Comparison of ENCODE assay signal across 1 fruit fly cellular context in the genomic region with DNA sequence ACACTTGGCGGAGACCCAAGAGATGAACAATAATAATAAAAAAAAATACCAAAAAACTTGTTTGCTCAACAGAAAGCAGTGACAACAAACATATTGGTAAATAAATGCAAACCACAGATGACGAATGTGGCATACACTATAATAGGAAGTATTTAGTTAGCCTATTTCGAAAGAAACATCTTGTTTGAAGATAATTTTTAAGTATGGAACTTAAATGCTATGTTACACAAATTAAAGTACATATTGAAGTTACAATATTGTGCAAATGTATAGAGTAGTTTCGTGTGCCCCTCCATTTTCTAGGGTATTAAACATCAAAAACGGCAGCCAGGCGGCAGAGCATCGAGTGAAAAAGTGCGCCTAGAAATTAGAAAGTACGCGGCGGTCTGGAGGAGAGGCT.
TF ChIP-seq lines count a peak whose summit lies in the region.

No protein-coding gene starts in this region.

TF ChIP-seq in whole organism, embryonic, 481 proteins besides CTCF, POLR2A, EP300 and RAD21 (continued from another document and continues in another):
- TF ChIP-seq CG13775 (GFP tag; optimal IDR thresholded peaks at IDR 0.05; lab: Kevin White, UChicago) (no peak), br (optimal IDR thresholded peaks at IDR 0.05; lab: Kevin White, UChicago) (no peak), caup (GFP tag; optimal IDR thresholded peaks at IDR 0.05; lab: Kevin White, UChicago; ENCODE audit: severe bottlenecking) (no peak), bigmax (GFP tag; optimal IDR thresholded peaks at IDR 0.05; lab: Kevin White, UChicago) (no peak), CG13296 (GFP tag; optimal IDR thresholded peaks at IDR 0.05; lab: Kevin White, UChicago) (peak; percentile 5), Atf6 (GFP tag; IDR thresholded peaks at IDR 0.05; lab: Robert Waterston, UW) (no peak), Fer3 (tag; optimal IDR thresholded peaks at IDR 0.05; lab: Kevin White, UChicago) (peak; percentile 33), Asciz (GFP tag; optimal IDR thresholded peaks at IDR 0.05; lab: Kevin White, UChicago) (peak; percentile 88), HLH3B (GFP tag; IDR thresholded peaks at IDR 0.05; lab: Robert Waterston, UW) (peak; percentile 61), cato (GFP tag; optimal IDR thresholded peaks at IDR 0.05; lab: Kevin White, UChicago; ENCODE audit: borderline replicate concordance) (no peak), HLH4C (GFP tag; IDR thresholded peaks at IDR 0.05; lab: Robert Waterston, UW; ENCODE audit: partially characterized antibody) (no peak), zen (tag; optimal IDR thresholded peaks at IDR 0.05; lab: Kevin White, UChicago) (no peak), C15 (GFP tag; IDR thresholded peaks at IDR 0.05; lab: Robert Waterston, UW) (no peak), aop (GFP tag; IDR thresholded peaks at IDR 0.05; lab: Robert Waterston, UW) (no peak), CG17612 (GFP tag; IDR thresholded peaks at IDR 0.05; lab: Robert Waterston, UW) (no peak), scrt (GFP tag; optimal IDR thresholded peaks at IDR 0.05; lab: Kevin White, UChicago) (no peak), run (tag; optimal IDR thresholded peaks at IDR 0.05; lab: Kevin White, UChicago) (peak; percentile 56), ems (GFP tag; optimal IDR thresholded peaks at IDR 0.05; lab: Kevin White, UChicago) (peak; percentile 14), NK7.1 (GFP tag; optimal IDR thresholded peaks at IDR 0.05; lab: Kevin White, UChicago) (no peak), CG8944 (GFP tag; optimal IDR thresholded peaks at IDR 0.05; lab: Kevin White, UChicago) (no peak), Max (GFP tag; optimal IDR thresholded peaks at IDR 0.05; lab: Kevin White, UChicago) (no peak), CG5180 (GFP tag; optimal IDR thresholded peaks at IDR 0.05; lab: Kevin White, UChicago) (peak; percentile 47), NFAT (GFP tag; IDR thresholded peaks at IDR 0.05; lab: Robert Waterston, UW) (no peak), CG9215 (GFP tag; IDR thresholded peaks at IDR 0.05; lab: Robert Waterston, UW) (no peak), CG11085 (GFP tag; IDR thresholded peaks at IDR 0.05; lab: Robert Waterston, UW) (no peak), unpg (GFP tag; optimal IDR thresholded peaks at IDR 0.05; lab: Kevin White, UChicago) (peak; percentile 69), CG7839 (tag; optimal IDR thresholded peaks at IDR 0.05; lab: Kevin White, UChicago) (peak; percentile 54), CG2129 (GFP tag; IDR thresholded peaks at IDR 0.05; lab: Robert Waterston, UW; ENCODE audit: partially characterized antibody) (no peak), CG12391 (tag; optimal IDR thresholded peaks at IDR 0.05; lab: Kevin White, UChicago) (peak; percentile 53), CG14441 (GFP tag; IDR thresholded peaks at IDR 0.05; lab: Robert Waterston, UW) (no peak), Atf-2 (GFP tag; optimal IDR thresholded peaks at IDR 0.05; lab: Kevin White, UChicago) (no peak), CG1529 (GFP tag; optimal IDR thresholded peaks at IDR 0.05; lab: Kevin White, UChicago) (peak; percentile 69), maf-S (GFP tag; optimal IDR thresholded peaks at IDR 0.05; lab: Kevin White, UChicago) (no peak), CG3281 (GFP tag; optimal IDR thresholded peaks at IDR 0.05; lab: Kevin White, UChicago) (no peak), pb (GFP tag; optimal IDR thresholded peaks at IDR 0.05; lab: Kevin White, UChicago) (no peak), CG13624 (GFP tag; optimal IDR thresholded peaks at IDR 0.05; lab: Kevin White, UChicago) (no peak), CG15696 (tag; optimal IDR thresholded peaks at IDR 0.05; lab: Kevin White, UChicago) (no peak), seq (GFP tag; IDR thresholded peaks at IDR 0.05; lab: Robert Waterston, UW) (0 out of 2 replicates have a peak, but pooled peaks have one; percentile 20), CG7786 (GFP tag; optimal IDR thresholded peaks at IDR 0.05; lab: Kevin White, UChicago) (no peak), al (GFP tag; IDR thresholded peaks at IDR 0.05; lab: Robert Waterston, UW) (no peak), CG6683 (GFP tag; optimal IDR thresholded peaks at IDR 0.05; lab: Kevin White, UChicago) (no peak), Abd-B (GFP tag; optimal IDR thresholded peaks at IDR 0.05; lab: Kevin White, UChicago) (peak; percentile 48), jigr1 (GFP tag; IDR thresholded peaks at IDR 0.05; lab: Robert Waterston, UW) (no peak), klu (GFP tag; IDR thresholded peaks at IDR 0.05; lab: Robert Waterston, UW) (no peak), odd (GFP tag; optimal IDR thresholded peaks at IDR 0.05; lab: Kevin White, UChicago) (peak; percentile 51), CG4328 (GFP tag; optimal IDR thresholded peaks at IDR 0.05; lab: Kevin White, UChicago) (no peak), Oli (tag; optimal IDR thresholded peaks at IDR 0.05; lab: Kevin White, UChicago) (peak; percentile 63), abd-A (tag; optimal IDR thresholded peaks at IDR 0.05; lab: Kevin White, UChicago) (no peak), Ptx1 (GFP tag; IDR thresholded peaks at IDR 0.05; lab: Robert Waterston, UW) (peak; percentile 68), gt (GFP tag; IDR thresholded peaks at IDR 0.05; lab: Robert Waterston, UW) (no peak), D19A (tag; optimal IDR thresholded peaks at IDR 0.05; lab: Kevin White, UChicago) (peak; percentile 87), Rx (GFP tag; IDR thresholded peaks at IDR 0.05; lab: Robert Waterston, UW) (no peak), CG10267 (tag; optimal IDR thresholded peaks at IDR 0.05; lab: Kevin White, UChicago) (peak; percentile 30), slbo (GFP tag; IDR thresholded peaks at IDR 0.05; lab: Robert Waterston, UW) (no peak), PHDP (tag; optimal IDR thresholded peaks at IDR 0.05; lab: Kevin White, UChicago) (peak; percentile 76), her (GFP tag; optimal IDR thresholded peaks at IDR 0.05; lab: Kevin White, UChicago) (no peak), CG6654 (GFP tag; optimal IDR thresholded peaks at IDR 0.05; lab: Kevin White, UChicago) (no peak), knrl (GFP tag; IDR thresholded peaks at IDR 0.05; lab: Robert Waterston, UW; ENCODE audit: partially characterized antibody) (no peak), sob (GFP tag; IDR thresholded peaks at IDR 0.05; lab: Robert Waterston, UW) (no peak), Stat92E (GFP tag; optimal IDR thresholded peaks at IDR 0.05; lab: Kevin White, UChicago) (no peak), lov (optimal IDR thresholded peaks at IDR 0.05; lab: Kevin White, UChicago) (no peak), lov (GFP tag; IDR thresholded peaks at IDR 0.05; lab: Robert Waterston, UW) (no peak), Opbp (GFP tag; IDR thresholded peaks at IDR 0.05; lab: Robert Waterston, UW; ENCODE audit: partially characterized antibody) (no peak), Sry-β (GFP tag; optimal IDR thresholded peaks at IDR 0.05; lab: Kevin White, UChicago) (no peak), Hmr (GFP tag; optimal IDR thresholded peaks at IDR 0.05; lab: Kevin White, UChicago) (peak; percentile 4), gsb (GFP tag; IDR thresholded peaks at IDR 0.05; lab: Robert Waterston, UW) (no peak), Nf-YC (tag; optimal IDR thresholded peaks at IDR 0.05; lab: Kevin White, UChicago) (no peak), wdn (GFP tag; IDR thresholded peaks at IDR 0.05; lab: Robert Waterston, UW) (no peak), CG10366 (GFP tag; IDR thresholded peaks at IDR 0.05; lab: Robert Waterston, UW) (peak; percentile 40; the same call in 1 of the 2 replicates), psq (GFP tag; optimal IDR thresholded peaks at IDR 0.05; lab: Kevin White, UChicago) (no peak), CG42726 (GFP tag; IDR thresholded peaks at IDR 0.05; lab: Robert Waterston, UW; ENCODE audit: partially characterized antibody) (no peak), disco-r (GFP tag; optimal IDR thresholded peaks at IDR 0.05; lab: Kevin White, UChicago) (no peak), chn (GFP tag; optimal IDR thresholded peaks at IDR 0.05; lab: Kevin White, UChicago) (no peak), crp (GFP tag; optimal IDR thresholded peaks at IDR 0.05; lab: Kevin White, UChicago) (no peak), ERR (GFP tag; optimal IDR thresholded peaks at IDR 0.05; lab: Kevin White, UChicago) (no peak), CG12744 (GFP tag; optimal IDR thresholded peaks at IDR 0.05; lab: Kevin White, UChicago) (no peak), CG3995 (GFP tag; optimal IDR thresholded peaks at IDR 0.05; lab: Kevin White, UChicago) (no peak), onecut (GFP tag; IDR thresholded peaks at IDR 0.05; lab: Robert Waterston, UW) (peak; percentile 25; the same call in 1 of the 2 replicates), vnd (GFP tag; IDR thresholded peaks at IDR 0.05; lab: Robert Waterston, UW; ENCODE audit: partially characterized antibody) (no peak), CG3726 (GFP tag; IDR thresholded peaks at IDR 0.05; lab: Robert Waterston, UW) (no peak), CG17912 (GFP tag; optimal IDR thresholded peaks at IDR 0.05; lab: Kevin White, UChicago) (no peak), prd (optimal IDR thresholded peaks at IDR 0.05; lab: Kevin White, UChicago) (no peak), prd (GFP tag; IDR thresholded peaks at IDR 0.05; lab: Robert Waterston, UW) (peak; percentile 47; the same call in 2 of the 3 replicates), CG14050 (GFP tag; IDR thresholded peaks at IDR 0.05; lab: Robert Waterston, UW) (0 out of 3 replicates have a peak, but pooled peaks have one; percentile 21), MTF-1 (GFP tag; optimal IDR thresholded peaks at IDR 0.05; lab: Kevin White, UChicago; ENCODE audit: borderline replicate concordance) (no peak), Myb (GFP tag; optimal IDR thresholded peaks at IDR 0.05; lab: Kevin White, UChicago) (no peak), CG31365 (tag; optimal IDR thresholded peaks at IDR 0.05; lab: Kevin White, UChicago) (no peak), HLHmδ (GFP tag; optimal IDR thresholded peaks at IDR 0.05; lab: Kevin White, UChicago) (no peak), pnt (GFP tag; optimal IDR thresholded peaks at IDR 0.05; lab: Kevin White, UChicago) (no peak), stc (GFP tag; IDR thresholded peaks at IDR 0.05; lab: Robert Waterston, UW) (peak; percentile 67), fd102C (GFP tag; optimal IDR thresholded peaks at IDR 0.05; lab: Kevin White, UChicago) (no peak), jing (GFP tag; optimal IDR thresholded peaks at IDR 0.05; lab: Kevin White, UChicago) (peak; percentile 31), ro (GFP tag; IDR thresholded peaks at IDR 0.05; lab: Robert Waterston, UW) (no peak), oc (tag; optimal IDR thresholded peaks at IDR 0.05; lab: Kevin White, UChicago) (peak; percentile 62), CG32767 (GFP tag; IDR thresholded peaks at IDR 0.05; lab: Robert Waterston, UW) (0 out of 2 replicates have a peak, but pooled peaks have one; percentile 13), CG17186 (GFP tag; optimal IDR thresholded peaks at IDR 0.05; lab: Kevin White, UChicago) (peak; percentile 2), zf30C (GFP tag; optimal IDR thresholded peaks at IDR 0.05; lab: Kevin White, UChicago) (no peak), pros (GFP tag; optimal IDR thresholded peaks at IDR 0.05; lab: Kevin White, UChicago) (no peak), YL-1 (GFP tag; optimal IDR thresholded peaks at IDR 0.05; lab: Kevin White, UChicago) (no peak), CG16863 (GFP tag; optimal IDR thresholded peaks at IDR 0.05; lab: Kevin White, UChicago) (peak; percentile 40), Tbp (GFP tag; optimal IDR thresholded peaks at IDR 0.05; lab: Kevin White, UChicago) (no peak), CG14014 (GFP tag; IDR thresholded peaks at IDR 0.05; lab: Robert Waterston, UW) (peak; percentile 8; the same call in 1 of the 2 replicates), CG3838 (GFP tag; optimal IDR thresholded peaks at IDR 0.05; lab: Kevin White, UChicago) (no peak), Meics (GFP tag; optimal IDR thresholded peaks at IDR 0.05; lab: Kevin White, UChicago) (peak; percentile 6), Dip3 (GFP tag; optimal IDR thresholded peaks at IDR 0.05; lab: Kevin White, UChicago) (no peak), Ada2b (GFP tag; IDR thresholded peaks at IDR 0.05; lab: Robert Waterston, UW) (peak; percentile 47; the same call in 1 of the 2 replicates), CG12236 (GFP tag; optimal IDR thresholded peaks at IDR 0.05; lab: Kevin White, UChicago) (no peak), NC2α (GFP tag; optimal IDR thresholded peaks at IDR 0.05; lab: Kevin White, UChicago) (no peak), Dll (GFP tag; IDR thresholded peaks at IDR 0.05; lab: Robert Waterston, UW; ENCODE audit: partially characterized antibody) (no peak), lbe (GFP tag; optimal IDR thresholded peaks at IDR 0.05; lab: Kevin White, UChicago) (no peak), btn (GFP tag; optimal IDR thresholded peaks at IDR 0.05; lab: Kevin White, UChicago) (peak; percentile 30), CG12155 (GFP tag; optimal IDR thresholded peaks at IDR 0.05; lab: Kevin White, UChicago) (no peak), CG6689 (GFP tag; IDR thresholded peaks at IDR 0.05; lab: Robert Waterston, UW) (peak; percentile 38; the same call in 1 of the 2 replicates), bsh (GFP tag; optimal IDR thresholded peaks at IDR 0.05; lab: Kevin White, UChicago) (peak in 1 of 2 experiments; percentile 61), kah (GFP tag; optimal IDR thresholded peaks at IDR 0.05; lab: Kevin White, UChicago) (peak; percentile 51), esg (GFP tag; conservative IDR thresholded peaks at IDR 0.05; lab: Robert Waterston, UW) (peak; percentile 41; the same call in 1 of the 2 replicates), CG30403 (GFP tag; optimal IDR thresholded peaks at IDR 0.05; lab: Kevin White, UChicago) (peak; percentile 24), Chrac-16 (GFP tag; optimal IDR thresholded peaks at IDR 0.05; lab: Kevin White, UChicago) (no peak), Deaf1 (tag; optimal IDR thresholded peaks at IDR 0.05; lab: Kevin White, UChicago) (no peak), jumu (GFP tag; optimal IDR thresholded peaks at IDR 0.05; lab: Kevin White, UChicago) (no peak), CG14710 (tag; optimal IDR thresholded peaks at IDR 0.05; lab: Kevin White, UChicago) (peak; percentile 15), CG9727 (GFP tag; optimal IDR thresholded peaks at IDR 0.05; lab: Kevin White, UChicago) (no peak), dm (GFP tag; optimal IDR thresholded peaks at IDR 0.05; lab: Kevin White, UChicago) (no peak), tll (GFP tag; optimal IDR thresholded peaks at IDR 0.05; lab: Kevin White, UChicago) (no peak), CG33557 (GFP tag; optimal IDR thresholded peaks at IDR 0.05; lab: Kevin White, UChicago) (no peak), CG11696 (GFP tag; IDR thresholded peaks at IDR 0.05; lab: Robert Waterston, UW) (no peak), Lhr (GFP tag; optimal IDR thresholded peaks at IDR 0.05; lab: Kevin White, UChicago) (peak; percentile 16), dmrt11E (tag; optimal IDR thresholded peaks at IDR 0.05; lab: Kevin White, UChicago) (no peak), CG4820 (GFP tag; optimal IDR thresholded peaks at IDR 0.05; lab: Kevin White, UChicago) (peak; percentile 12)
